Worm (Caenorhabditis elegans) whole organism, L4 larva: Measurements from ENCODE around the gene ttr-17.

Source experiments
- D1046.2 ChIP-seq: fragments of 200-800 bp; sonication (Bioruptor generic); IDR thresholded peaks from 2 replicates; pipeline ENCODE4 v1.3.6; 2022; ENCODE audit warnings: missing genetic modification characterization, missing compliant biosample characterization
- F37D6.2 ChIP-seq: sonication (generic microtip); optimal IDR thresholded peaks from 2 replicates; lab custom pipeline; 2016; ENCODE audit warnings: mild to moderate bottlenecking, missing genetic modification characterization, missing compliant biosample characterization
- T20F7.1 ChIP-seq: fragments of 200-800 bp; sonication (Bioruptor generic); optimal IDR thresholded peaks from 2 replicates; lab custom pipeline; 2018; ENCODE audit warnings: mild to moderate bottlenecking, missing genetic modification characterization, missing compliant biosample characterization
- T26A8.4 ChIP-seq: fragments of 200-800 bp; sonication (Bioruptor generic); IDR thresholded peaks from 2 replicates; pipeline ENCODE4 v1.3.6; 2022; ENCODE audit warnings: missing genetic modification characterization, missing compliant biosample characterization
- Y5F2A.4 ChIP-seq: fragments of 200-800 bp; sonication (Bioruptor generic); optimal IDR thresholded peaks from 2 replicates; lab custom pipeline; 2018; ENCODE audit warnings: mild to moderate bottlenecking, missing genetic modification characterization, missing compliant biosample characterization
- ZK337.2 ChIP-seq: fragments of 200-800 bp; sonication (Bioruptor generic); IDR thresholded peaks from 2 replicates; pipeline ENCODE4 v1.3.6; 2022; ENCODE audit warnings: missing genetic modification reagents, missing genetic modification characterization, missing compliant biosample characterization
- ZK546.5 ChIP-seq, 2 experiments: sonication (generic microtip); optimal IDR thresholded peaks; 2 replicates each; lab custom pipeline; 2017; ENCODE audit warnings: missing biosample characterization in 2 of 2, missing genetic modification characterization in 2 of 2
- ama-1 ChIP-seq: fragments of 150-350 bp; optimal IDR thresholded peaks from 2 replicates; lab custom pipeline; 2014; ENCODE audit warnings: inconsistent platforms, mixed read lengths
- ceh-20 ChIP-seq: fragments of 200-800 bp; sonication (Bioruptor generic); IDR thresholded peaks from 2 replicates; pipeline ENCODE4 v1.3.6; 2022; ENCODE audit warnings: missing genetic modification reagents, missing genetic modification characterization, missing compliant biosample characterization
- ceh-32 ChIP-seq: sonication (generic microtip); optimal IDR thresholded peaks from 2 replicates; lab custom pipeline; 2016; ENCODE audit warnings: mild to moderate bottlenecking, missing genetic modification characterization, missing compliant biosample characterization; ENCODE audit not compliant: poor library complexity
- ceh-62 ChIP-seq: sonication (generic microtip); optimal IDR thresholded peaks from 2 replicates; lab custom pipeline; 2017; ENCODE audit warnings: missing biosample characterization, missing genetic modification characterization
- cey-2 ChIP-seq: sonication (generic microtip); optimal IDR thresholded peaks from 3 replicates; lab custom pipeline; 2017; ENCODE audit warnings: missing genetic modification characterization, mild to moderate bottlenecking, missing compliant biosample characterization, antibody characterized with exemption, borderline replicate concordance; ENCODE audit not compliant: insufficient read depth
- daf-12 ChIP-seq: fragments of 150-350 bp; optimal IDR thresholded peaks from 2 replicates; lab custom pipeline; 2014; ENCODE audit warnings: missing biosample characterization, missing genetic modification reagents, missing genetic modification characterization
- daf-16 ChIP-seq, 3 experiments: sonication (generic microtip); optimal IDR thresholded peaks; 2 replicates each; lab custom pipeline; 2016 to 2017; ENCODE audit warnings: missing genetic modification characterization in 3 of 3, missing genetic modification reagents in 3 of 3, mild to moderate bottlenecking in 2 of 3, missing compliant biosample characterization in 2 of 3, missing biosample characterization in 1 of 3, moderate library complexity in 1 of 3
- dmd-9 ChIP-seq: fragments of 200-800 bp; sonication (Bioruptor generic); IDR thresholded peaks from 2 replicates; pipeline ENCODE4 v1.3.6; 2022; ENCODE audit warnings: missing genetic modification reagents, missing genetic modification characterization, missing compliant biosample characterization
- dpl-1 ChIP-seq: fragments of 150-350 bp; optimal IDR thresholded peaks from 2 replicates; lab custom pipeline; 2014; ENCODE audit warnings: missing biosample characterization, missing genetic modification reagents, missing genetic modification characterization
- duxl-1 ChIP-seq: sonication (generic microtip); optimal IDR thresholded peaks from 2 replicates; lab custom pipeline; 2016; ENCODE audit warnings: mild to moderate bottlenecking, missing genetic modification characterization, moderate library complexity, missing compliant biosample characterization; ENCODE audit not compliant: poor library complexity
- fkh-10 ChIP-seq: fragments of 150-350 bp; optimal IDR thresholded peaks from 2 replicates; lab custom pipeline; 2014; ENCODE audit warnings: missing biosample characterization, missing genetic modification reagents, missing genetic modification characterization
- fos-1 ChIP-seq: fragments of 150-350 bp; optimal IDR thresholded peaks from 2 replicates; lab custom pipeline; 2014; ENCODE audit warnings: missing biosample characterization, missing genetic modification characterization
- hif-1 ChIP-seq, 2 experiments: sonication (generic microtip); optimal IDR thresholded peaks; 2 replicates each; lab custom pipeline; 2016 to 2017; ENCODE audit warnings: missing compliant biosample characterization in 2 of 2, missing genetic modification characterization in 2 of 2, missing genetic modification reagents in 2 of 2, missing genotype in 2 of 2, mild to moderate bottlenecking in 1 of 2
- hlh-11 ChIP-seq: fragments of 200-800 bp; sonication (Bioruptor generic); optimal IDR thresholded peaks from 2 replicates; lab custom pipeline; 2018; ENCODE audit warnings: mild to moderate bottlenecking, missing genetic modification characterization, missing compliant biosample characterization
- hmg-1.1 ChIP-seq: fragments of 200-800 bp; sonication (Bioruptor generic); IDR thresholded peaks from 2 replicates; pipeline ENCODE4 v1.3.6; 2022; ENCODE audit warnings: missing genetic modification reagents, missing genetic modification characterization, missing compliant biosample characterization
- jun-1 ChIP-seq: fragments of 150-350 bp; optimal IDR thresholded peaks from 2 replicates; lab custom pipeline; 2014; ENCODE audit warnings: missing biosample characterization, missing genetic modification reagents, missing genetic modification characterization
- lim-7 ChIP-seq: fragments of 200-800 bp; sonication (Bioruptor generic); IDR thresholded peaks from 2 replicates; pipeline ENCODE4 v1.3.6; 2022; ENCODE audit warnings: missing genetic modification characterization, missing compliant biosample characterization
- lin-15B ChIP-seq: fragments of 150-350 bp; sonication (generic microtip); optimal IDR thresholded peaks from 3 replicates; lab custom pipeline; 2014; ENCODE audit warnings: missing biosample characterization, missing genetic modification characterization
- lsy-2 ChIP-seq, 2 experiments: fragments of 150-350 bp in 1 of 2; sonication (generic microtip) in 1 of 2; optimal IDR thresholded peaks; 2 replicates each; lab custom pipeline; 2014 to 2017; ENCODE audit warnings: missing biosample characterization in 2 of 2, missing genetic modification characterization in 2 of 2
- madf-5 ChIP-seq, 2 experiments: fragments of 200-800 bp; sonication (Bioruptor generic); IDR thresholded peaks; 2 replicates each; pipeline ENCODE4 v1.3.6; 2022; ENCODE audit warnings: missing compliant biosample characterization in 2 of 2, missing genetic modification characterization in 2 of 2
- mep-1 ChIP-seq: fragments of 150-350 bp; sonication (generic microtip); optimal IDR thresholded peaks from 3 replicates; lab custom pipeline; 2014; ENCODE audit warnings: missing biosample characterization, missing genetic modification characterization
- mes-2 ChIP-seq: sonication (generic microtip); optimal IDR thresholded peaks from 2 replicates; lab custom pipeline; 2016; ENCODE audit warnings: missing genotype, mild to moderate bottlenecking, missing genetic modification characterization, missing compliant biosample characterization; ENCODE audit not compliant: poor library complexity, severe bottlenecking
- nhr-10 ChIP-seq: fragments of 150-350 bp; optimal IDR thresholded peaks from 2 replicates; lab custom pipeline; 2014; ENCODE audit warnings: missing biosample characterization, missing genetic modification characterization
- nhr-102 ChIP-seq: sonication (generic microtip); optimal IDR thresholded peaks from 2 replicates; lab custom pipeline; 2016; ENCODE audit warnings: mild to moderate bottlenecking, missing genetic modification characterization, moderate library complexity, missing compliant biosample characterization
- nhr-11 ChIP-seq: fragments of 150-350 bp; optimal IDR thresholded peaks from 2 replicates; lab custom pipeline; 2014; ENCODE audit warnings: missing biosample characterization, missing genetic modification characterization
- nhr-111 ChIP-seq: fragments of 200-800 bp; sonication (Bioruptor generic); optimal IDR thresholded peaks from 2 replicates; lab custom pipeline; 2018; ENCODE audit warnings: mild to moderate bottlenecking, missing genetic modification characterization, missing compliant biosample characterization
- nhr-237 ChIP-seq: sonication (generic microtip); optimal IDR thresholded peaks from 2 replicates; lab custom pipeline; 2017; ENCODE audit warnings: missing biosample characterization, missing genetic modification characterization
- nhr-28 ChIP-seq: fragments of 150-350 bp; optimal IDR thresholded peaks from 2 replicates; lab custom pipeline; 2014; ENCODE audit warnings: missing biosample characterization, missing genetic modification characterization
- nhr-41 ChIP-seq: fragments of 200-800 bp; sonication (Bioruptor generic); IDR thresholded peaks from 2 replicates; pipeline ENCODE4 v1.3.6; 2022; ENCODE audit warnings: missing genetic modification reagents, missing genetic modification characterization, missing compliant biosample characterization
- nhr-42 ChIP-seq: fragments of 200-800 bp; sonication (Bioruptor generic); IDR thresholded peaks from 2 replicates; pipeline ENCODE4 v1.3.6; 2022; ENCODE audit warnings: missing genetic modification characterization, missing compliant biosample characterization
- nhr-6 ChIP-seq: fragments of 150-350 bp; optimal IDR thresholded peaks from 2 replicates; lab custom pipeline; 2014; ENCODE audit warnings: missing biosample characterization, missing genetic modification characterization
- nhr-76 ChIP-seq: fragments of 150-350 bp; optimal IDR thresholded peaks from 2 replicates; lab custom pipeline; 2014; ENCODE audit warnings: missing biosample characterization, missing genetic modification characterization
- pha-4 ChIP-seq, 2 experiments: fragments of 150-350 bp in 1 of 2; fragments of 200-800 bp in 1 of 2; sonication (Bioruptor generic) in 1 of 2; IDR thresholded peaks in 1 of 2; optimal IDR thresholded peaks in 1 of 2; 2 replicates each; pipeline versions ENCODE4 v1.3.6 to Lab custom; 2014 to 2022; ENCODE audit warnings: missing genetic modification characterization in 2 of 2, missing genetic modification reagents in 2 of 2, missing biosample characterization in 1 of 2, missing compliant biosample characterization in 1 of 2
- pqm-1 ChIP-seq: sonication (generic microtip); optimal IDR thresholded peaks from 2 replicates; lab custom pipeline; 2017; ENCODE audit warnings: missing biosample characterization, missing genetic modification characterization
- sdz-12 ChIP-seq: fragments of 200-800 bp; sonication (Bioruptor generic); optimal IDR thresholded peaks from 2 replicates; lab custom pipeline; 2018; ENCODE audit warnings: mild to moderate bottlenecking, missing genetic modification characterization, missing compliant biosample characterization
- spr-3 ChIP-seq: fragments of 200-800 bp; sonication (Bioruptor generic); optimal IDR thresholded peaks from 2 replicates; lab custom pipeline; 2018; ENCODE audit warnings: mild to moderate bottlenecking, missing genetic modification characterization, missing compliant biosample characterization
- tag-97 ChIP-seq: fragments of 200-800 bp; sonication (Bioruptor generic); IDR thresholded peaks from 2 replicates; pipeline ENCODE4 v1.3.6; 2022; ENCODE audit warnings: missing genetic modification characterization, missing compliant biosample characterization
- tra-1 ChIP-seq: fragments of 200-800 bp; sonication (Bioruptor generic); IDR thresholded peaks from 2 replicates; pipeline ENCODE4 v1.3.6; 2022; ENCODE audit warnings: missing genetic modification reagents, missing genetic modification characterization, missing compliant biosample characterization
- vab-7 ChIP-seq: fragments of 200-800 bp; sonication (Bioruptor generic); IDR thresholded peaks from 2 replicates; pipeline ENCODE4 v1.3.6; 2022; ENCODE audit warnings: missing genetic modification reagents, missing genetic modification characterization, missing compliant biosample characterization

The ttr-17 gene

DNA sequence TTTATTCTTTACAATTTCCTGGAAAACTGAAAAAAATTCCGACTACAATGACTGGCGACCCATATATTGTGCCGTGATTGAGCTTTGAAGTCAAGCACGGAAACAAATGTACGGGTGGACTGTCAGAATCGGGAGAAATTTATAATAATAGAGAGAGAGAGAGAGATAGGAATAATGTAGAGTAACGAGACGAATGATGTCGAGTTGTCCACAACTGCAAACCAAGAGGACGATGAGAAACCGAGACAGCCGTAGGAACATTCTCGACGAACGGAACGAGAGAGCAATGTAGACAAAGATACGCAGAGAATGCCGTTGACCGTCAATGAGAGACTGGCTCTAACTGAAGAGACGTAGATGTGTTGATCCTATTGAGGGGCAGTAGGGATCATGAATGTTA lies 39.3 kb downstream of the ttr-17 start (continued):
- no peak for TF ChIP-seq spr-3 (GFP tag; lab: Kevin White, UChicago)
- TF ChIP-seq Y5F2A.4 = no peak
- TF ChIP-seq hif-1 (tag; optimal IDR thresholded peaks at IDR 0.05; lab: Kevin White, UChicago) = peak in 1 of 2 experiments; percentile 23
- 0 out of 2 replicates have a peak, but pooled peaks have one; percentile 39 for TF ChIP-seq tra-1
- TF ChIP-seq T20F7.1 = peak; percentile 71
- no peak for TF ChIP-seq madf-5 (GFP tag; IDR thresholded peaks at IDR 0.05; lab: Robert Waterston, UW)
- TF ChIP-seq nhr-6 = peak; percentile 91
- TF ChIP-seq duxl-1 (tag; lab: Kevin White, UChicago) = peak; percentile 20

DNA sequence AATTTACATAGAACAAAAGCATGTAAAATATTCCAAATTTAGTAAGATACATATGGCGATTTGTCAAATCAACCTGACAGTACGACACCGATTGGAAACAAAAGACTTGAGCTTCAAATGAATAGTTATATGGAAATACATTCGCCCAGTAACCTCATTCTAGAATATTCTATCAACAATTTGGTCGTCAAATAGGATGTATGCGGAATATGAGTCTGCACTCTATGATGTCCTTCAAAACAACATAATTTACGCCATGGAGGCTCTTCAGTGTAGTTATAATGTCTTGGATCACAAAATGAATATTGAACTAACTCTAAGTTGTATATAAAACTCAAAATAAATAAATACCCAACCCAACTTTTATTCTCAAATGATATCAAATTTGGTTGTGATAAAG lies 40.2 kb downstream of the ttr-17 start:
- TF ChIP-seq mes-2 (tag; lab: Kevin White, UChicago) = peak; percentile 15
- peak; percentile 34 for TF ChIP-seq nhr-11 (tag; lab: Kevin White, UChicago)
- no peak for TF ChIP-seq nhr-102 (tag; lab: Kevin White, UChicago)
- TF ChIP-seq T26A8.4 (GFP tag; lab: Robert Waterston, UW) = peak; percentile 12; the same call in 1 of the 2 replicates
- peak; percentile 52; the same call in 1 of the 2 replicates for TF ChIP-seq lim-7 (GFP tag; lab: Robert Waterston, UW)
- peak; percentile 29; the same call in 1 of the 2 replicates for TF ChIP-seq tra-1
- TF ChIP-seq dpl-1 (GFP tag; lab: Kevin White, UChicago) = peak; percentile 23
- TF ChIP-seq pha-4 (GFP tag; IDR thresholded peaks at IDR 0.05; lab: Robert Waterston, UW) = no peak
- TF ChIP-seq pha-4 (tag; optimal IDR thresholded peaks at IDR 0.05; lab: Kevin White, UChicago) = peak; percentile 10
- no peak for TF ChIP-seq ceh-32
- peak; percentile 7; the same call in 1 of the 2 replicates for TF ChIP-seq ceh-20 (GFP tag; lab: Robert Waterston, UW)
- TF ChIP-seq nhr-42 = peak; percentile 8; the same call in 1 of the 2 replicates
- TF ChIP-seq nhr-111 (GFP tag; lab: Kevin White, UChicago) = peak; percentile 19
- TF ChIP-seq pqm-1 (tag; lab: Kevin White, UChicago) = no peak
- TF ChIP-seq nhr-28 (tag; lab: Kevin White, UChicago) = peak; percentile 18
- no peak for TF ChIP-seq ama-1 (lab: Kevin White, UChicago)
- peak; percentile 14; the same call in 1 of the 2 replicates for TF ChIP-seq hmg-1.1 (GFP tag; lab: Robert Waterston, UW)
- peak; percentile 19 for TF ChIP-seq hlh-11
- peak in 1 of 2 experiments; percentile 45 for TF ChIP-seq lsy-2 (tag; optimal IDR thresholded peaks at IDR 0.05; lab: Kevin White, UChicago)
- TF ChIP-seq fkh-10 = peak; percentile 32
- TF ChIP-seq daf-16 (GFP tag; optimal IDR thresholded peaks at IDR 0.05; lab: Kevin White, UChicago) = no peak
- peak; percentile 20 for TF ChIP-seq daf-16 (tag; optimal IDR thresholded peaks at IDR 0.05; lab: Kevin White, UChicago)

DNA sequence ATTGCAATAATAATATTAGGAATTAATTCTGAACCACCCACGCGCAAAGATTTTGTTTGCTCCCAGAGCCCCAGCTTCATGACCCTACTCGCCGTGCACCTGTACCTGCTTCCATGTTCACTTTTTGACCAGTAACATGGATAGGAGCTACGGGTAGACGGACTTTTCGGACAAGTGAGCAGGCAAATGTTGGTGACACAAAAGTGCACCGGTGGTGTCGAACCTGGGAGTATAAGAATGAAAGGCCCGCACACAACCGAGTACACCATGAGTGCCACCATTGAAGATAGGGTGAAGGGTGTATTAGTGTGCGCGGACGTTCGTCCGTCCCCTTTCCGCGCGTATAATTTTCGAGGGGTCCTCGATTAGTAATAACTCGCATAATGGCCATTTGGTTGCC lies 40.9 kb downstream of the ttr-17 start:
- peak; percentile 65; the same call in 1 of the 2 replicates for TF ChIP-seq ZK337.2 (GFP tag; lab: Robert Waterston, UW)
- TF ChIP-seq D1046.2 (GFP tag; lab: Robert Waterston, UW) = peak; percentile 84
- 0 out of 2 replicates have a peak, but pooled peaks have one; percentile 55 for TF ChIP-seq nhr-41
- TF ChIP-seq daf-12 = no peak
- TF ChIP-seq nhr-237 (tag; lab: Kevin White, UChicago) = no peak
- peak; percentile 76 for TF ChIP-seq tra-1
- no peak for TF ChIP-seq lin-15B (tag; lab: Kevin White, UChicago)
- TF ChIP-seq dmd-9 (GFP tag; lab: Robert Waterston, UW) = no peak
- TF ChIP-seq nhr-76 (tag; lab: Kevin White, UChicago) = no peak
- no peak for TF ChIP-seq ZK546.5 (tag; optimal IDR thresholded peaks at IDR 0.05; lab: Kevin White, UChicago)
- TF ChIP-seq F37D6.2 (tag; lab: Kevin White, UChicago) = no peak
- TF ChIP-seq hmg-1.1 (GFP tag; lab: Robert Waterston, UW) = no peak
- no peak for TF ChIP-seq nhr-10 (tag; lab: Kevin White, UChicago)
- peak; percentile 87 for TF ChIP-seq vab-7
- peak; percentile 77 for TF ChIP-seq pha-4 (GFP tag; IDR thresholded peaks at IDR 0.05; lab: Robert Waterston, UW)
- no peak for TF ChIP-seq pha-4 (tag; optimal IDR thresholded peaks at IDR 0.05; lab: Kevin White, UChicago)
- TF ChIP-seq jun-1 = no peak
- no peak for TF ChIP-seq fos-1 (tag; lab: Kevin White, UChicago)
- TF ChIP-seq ceh-32 = no peak
- peak; percentile 27 for TF ChIP-seq mep-1 (tag; lab: Kevin White, UChicago)
- TF ChIP-seq sdz-12 (GFP tag; lab: Kevin White, UChicago) = no peak
- TF ChIP-seq cey-2 (tag; lab: Kevin White, UChicago) = no peak
- peak; percentile 31 to 64 for TF ChIP-seq daf-16 (GFP tag; optimal IDR thresholded peaks at IDR 0.05; lab: Kevin White, UChicago)
- peak; percentile 17 for TF ChIP-seq daf-16 (tag; optimal IDR thresholded peaks at IDR 0.05; lab: Kevin White, UChicago)
- no peak for TF ChIP-seq tag-97
- TF ChIP-seq lsy-2 (tag; optimal IDR thresholded peaks at IDR 0.05; lab: Kevin White, UChicago) = no peak
- TF ChIP-seq ceh-62 (tag; lab: Kevin White, UChicago) = no peak
